Worm (Caenorhabditis elegans) whole organism, midembryonic: ENCODE measurements around the gene Y51A2A.4.

Experiments
- T22C8.4 ChIP-seq: fragments of 200-800 bp; sonication (Bioruptor generic); IDR thresholded peaks from 2 replicates; pipeline ENCODE4 v1.3.6; 2022; ENCODE audit warnings: missing genetic modification characterization, missing compliant biosample characterization
- cog-1 ChIP-seq: sonication (generic microtip); optimal IDR thresholded peaks from 2 replicates; lab custom pipeline; 2016; ENCODE audit warnings: missing genetic modification characterization, missing compliant biosample characterization
- flt-1 ChIP-seq: fragments of 200-800 bp; sonication (Bioruptor generic); IDR thresholded peaks from 2 replicates; pipeline ENCODE4 v1.3.6; 2022; ENCODE audit warnings: missing genetic modification characterization, missing compliant biosample characterization
- med-1 ChIP-seq: sonication (generic microtip); optimal IDR thresholded peaks from 2 replicates; lab custom pipeline; 2017; ENCODE audit warnings: missing genetic modification characterization, mild to moderate bottlenecking, missing compliant biosample characterization, antibody characterized with exemption, missing genetic modification reagents; ENCODE audit not compliant: insufficient read depth
- ref-1 ChIP-seq: fragments of 200-800 bp; sonication (Bioruptor generic); conservative IDR thresholded peaks from 2 replicates; pipeline ENCODE4 v1.3.6; 2022; ENCODE audit warnings: missing genetic modification reagents, missing genetic modification characterization, missing compliant biosample characterization
- tab-1 ChIP-seq: fragments of 200-800 bp; sonication (Bioruptor generic); IDR thresholded peaks from 2 replicates; pipeline ENCODE4 v1.3.6; 2022; ENCODE audit warnings: missing genetic modification characterization, missing compliant biosample characterization
- ztf-23 ChIP-seq: fragments of 200-800 bp; sonication (Bioruptor generic); IDR thresholded peaks from 2 replicates; pipeline ENCODE4 v1.3.6; 2022; ENCODE audit warnings: missing genetic modification reagents, missing genetic modification characterization, missing compliant biosample characterization
- ztf-29 ChIP-seq: fragments of 200-800 bp; sonication (Bioruptor generic); IDR thresholded peaks from 2 replicates; pipeline ENCODE4 v1.3.6; 2022; ENCODE audit warnings: missing genetic modification reagents, missing genetic modification characterization, missing compliant biosample characterization

ce11 chrV:18323231-18323630, 32.5 kb downstream of the Y51A2A.4 start, which contains the start of gene B0462.5:
- TF ChIP-seq med-1 (GFP tag; lab: Kevin White, UChicago): no peak
- no peak for TF ChIP-seq tab-1 (GFP tag; lab: Robert Waterston, UW)
- no peak for TF ChIP-seq flt-1 (GFP tag; lab: Robert Waterston, UW)
- TF ChIP-seq ref-1 (GFP tag; lab: Robert Waterston, UW): no peak
- no peak for TF ChIP-seq ztf-29 (GFP tag; lab: Robert Waterston, UW)
- TF ChIP-seq ztf-23 (GFP tag; lab: Robert Waterston, UW): no peak
- TF ChIP-seq cog-1 (tag; lab: Kevin White, UChicago): no peak
- TF ChIP-seq T22C8.4 (GFP tag; lab: Robert Waterston, UW): no peak
